Worm (Caenorhabditis elegans) whole organism, late embryonic: ENCODE data around the gene F13H8.6.

ENCODE experiments used
- ama-1 ChIP-seq: fragments of 150-350 bp; optimal IDR thresholded peaks from 2 replicates; lab custom pipeline; 2014
- ceh-31 ChIP-seq: sonication (generic microtip); optimal IDR thresholded peaks from 2 replicates; lab custom pipeline; 2016; ENCODE audit warnings: missing genetic modification characterization, missing compliant biosample characterization
- ceh-34 ChIP-seq: sonication (generic microtip); optimal IDR thresholded peaks from 2 replicates; lab custom pipeline; 2016; ENCODE audit warnings: mild to moderate bottlenecking, missing genetic modification characterization, missing compliant biosample characterization
- ceh-48 ChIP-seq: sonication (generic microtip); optimal IDR thresholded peaks from 2 replicates; lab custom pipeline; 2016; ENCODE audit warnings: missing genetic modification characterization, inconsistent platforms, missing compliant biosample characterization
- elt-2 ChIP-seq: sonication (generic microtip); optimal IDR thresholded peaks from 2 replicates; lab custom pipeline; 2016; ENCODE audit warnings: missing genetic modification reagents, missing genetic modification characterization, missing compliant biosample characterization
- ets-4 ChIP-seq: sonication (generic microtip); optimal IDR thresholded peaks from 2 replicates; lab custom pipeline; 2016; ENCODE audit warnings: missing genetic modification characterization, missing compliant biosample characterization
- fkh-10 ChIP-seq: fragments of 150-350 bp; optimal IDR thresholded peaks from 2 replicates; lab custom pipeline; 2014; ENCODE audit warnings: missing biosample characterization, missing genetic modification reagents, missing genetic modification characterization
- nhr-11 ChIP-seq: fragments of 150-350 bp; optimal IDR thresholded peaks from 2 replicates; lab custom pipeline; 2014; ENCODE audit warnings: missing biosample characterization, missing genetic modification characterization
- pha-4 ChIP-seq: fragments of 150-350 bp; optimal IDR thresholded peaks from 2 replicates; lab custom pipeline; 2018; ENCODE audit warnings: missing biosample characterization, missing genetic modification reagents, missing genetic modification characterization
- ttx-3 ChIP-seq: sonication (generic microtip); optimal IDR thresholded peaks from 2 replicates; lab custom pipeline; 2016; ENCODE audit warnings: missing genetic modification reagents, missing genetic modification characterization, missing compliant biosample characterization

DNA sequence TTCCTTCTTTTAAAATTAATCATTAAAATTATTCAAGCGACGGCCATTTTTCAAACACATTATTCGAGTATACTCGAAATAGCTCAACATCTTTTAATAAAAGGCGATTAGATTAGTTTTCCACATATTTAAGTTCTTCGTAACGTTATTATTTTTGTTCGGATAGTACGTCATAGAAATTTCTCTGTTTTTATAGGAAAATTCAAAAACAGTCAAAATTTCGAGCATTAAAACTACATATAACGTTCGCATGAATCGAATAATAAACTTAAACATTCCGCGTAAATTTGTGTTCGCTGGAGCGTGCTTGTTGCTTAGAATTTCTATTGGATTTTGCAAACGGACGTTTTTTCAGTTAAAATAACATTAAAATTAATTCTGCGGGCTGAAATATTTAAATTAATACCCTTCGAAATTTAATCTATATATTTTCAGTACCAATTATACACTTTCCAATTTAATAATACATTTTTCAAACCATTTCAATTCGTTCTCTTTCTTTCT is 41.5 kb downstream of the F13H8.6 start, which contains the start of gene blos-4:
- TF ChIP-seq ttx-3 (tag; lab: Kevin White, UChicago) (no peak), fkh-10 (no peak), nhr-11 (no peak), ceh-48 (tag; lab: Kevin White, UChicago) (no peak), pha-4 (no peak), elt-2 (tag; lab: Kevin White, UChicago) (no peak), ceh-34 (tag; lab: Kevin White, UChicago) (no peak), ama-1 (lab: Kevin White, UChicago) (no peak), ceh-31 (tag; lab: Kevin White, UChicago) (no peak), ets-4 (tag; lab: Kevin White, UChicago) (no peak)
